Worm (Caenorhabditis elegans): ENCODE results near the gene alg-3.

DNA sequence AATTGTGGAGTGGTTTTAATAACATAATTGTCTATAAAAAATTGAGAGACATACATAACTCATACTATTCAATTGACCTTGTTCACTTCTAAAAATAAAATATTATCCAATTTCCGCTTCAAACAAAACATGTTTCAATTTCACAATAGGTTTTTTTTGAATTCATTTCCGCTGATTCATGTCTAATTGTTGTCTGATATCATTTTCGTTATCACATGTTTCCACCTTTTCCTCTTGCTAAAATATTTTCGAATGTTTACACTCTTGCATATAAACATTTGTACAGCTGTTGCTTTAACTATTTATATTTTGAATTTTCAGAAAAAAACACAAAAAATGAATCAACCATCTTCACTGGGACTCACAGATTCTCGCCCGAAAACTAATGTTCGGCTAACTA, 41.3 kb downstream of the alg-3 start, which contains the start of gene gem-4:
- no peak for TF ChIP-seq pes-1 (GFP tag; IDR thresholded peaks at IDR 0.05)
- TF ChIP-seq ama-1 (optimal IDR thresholded peaks at IDR 0.05), result no peak
- TF ChIP-seq hmbx-1 (tag; optimal IDR thresholded peaks at IDR 0.05), result no peak
